Worm (Caenorhabditis elegans) whole organism, midembryonic: Measurements from ENCODE around the gene T22D1.17.

ENCODE experiments used
- T22C8.4 ChIP-seq: fragments of 200-800 bp; sonication (Bioruptor generic); IDR thresholded peaks from 2 replicates; pipeline ENCODE4 v1.3.6; 2022; ENCODE audit warnings: missing genetic modification characterization, missing compliant biosample characterization
- cog-1 ChIP-seq: sonication (generic microtip); optimal IDR thresholded peaks from 2 replicates; lab custom pipeline; 2016; ENCODE audit warnings: missing genetic modification characterization, missing compliant biosample characterization
- flt-1 ChIP-seq: fragments of 200-800 bp; sonication (Bioruptor generic); IDR thresholded peaks from 2 replicates; pipeline ENCODE4 v1.3.6; 2022; ENCODE audit warnings: missing genetic modification characterization, missing compliant biosample characterization
- klf-2 ChIP-seq: fragments of 200-800 bp; sonication (Bioruptor generic); conservative IDR thresholded peaks from 2 replicates; pipeline ENCODE4 v1.3.6; 2022; ENCODE audit warnings: missing genetic modification reagents, missing genetic modification characterization, missing compliant biosample characterization
- med-1 ChIP-seq: sonication (generic microtip); optimal IDR thresholded peaks from 2 replicates; lab custom pipeline; 2017; ENCODE audit warnings: missing genetic modification characterization, mild to moderate bottlenecking, missing compliant biosample characterization, antibody characterized with exemption, missing genetic modification reagents; ENCODE audit not compliant: insufficient read depth
- ref-1 ChIP-seq: fragments of 200-800 bp; sonication (Bioruptor generic); conservative IDR thresholded peaks from 2 replicates; pipeline ENCODE4 v1.3.6; 2022; ENCODE audit warnings: missing genetic modification reagents, missing genetic modification characterization, missing compliant biosample characterization
- tab-1 ChIP-seq: fragments of 200-800 bp; sonication (Bioruptor generic); IDR thresholded peaks from 2 replicates; pipeline ENCODE4 v1.3.6; 2022; ENCODE audit warnings: missing genetic modification characterization, missing compliant biosample characterization
- ztf-23 ChIP-seq: fragments of 200-800 bp; sonication (Bioruptor generic); IDR thresholded peaks from 2 replicates; pipeline ENCODE4 v1.3.6; 2022; ENCODE audit warnings: missing genetic modification reagents, missing genetic modification characterization, missing compliant biosample characterization
- ztf-29 ChIP-seq: fragments of 200-800 bp; sonication (Bioruptor generic); IDR thresholded peaks from 2 replicates; pipeline ENCODE4 v1.3.6; 2022; ENCODE audit warnings: missing genetic modification reagents, missing genetic modification characterization, missing compliant biosample characterization

- TF ChIP-seq tab-1 (GFP tag; lab: Robert Waterston, UW), result no peak
- no peak for TF ChIP-seq cog-1
- TF ChIP-seq flt-1, result no peak
- no peak for TF ChIP-seq ztf-23 (GFP tag; lab: Robert Waterston, UW)
- TF ChIP-seq med-1 (GFP tag; lab: Kevin White, UChicago), result no peak
- no peak for TF ChIP-seq T22C8.4 (GFP tag; lab: Robert Waterston, UW)
- TF ChIP-seq ztf-29, result no peak
- TF ChIP-seq klf-2 (GFP tag; lab: Robert Waterston, UW), result no peak
- no peak for TF ChIP-seq ref-1 (GFP tag; lab: Robert Waterston, UW)
Observed at ce11 chrIV:6883342-6883741, 22.5 kb upstream of the T22D1.17 start, which contains the start of gene tre-2.
